Worm (Caenorhabditis elegans): ENCODE results near the gene eak-3.

Gene eak-3

DNA sequence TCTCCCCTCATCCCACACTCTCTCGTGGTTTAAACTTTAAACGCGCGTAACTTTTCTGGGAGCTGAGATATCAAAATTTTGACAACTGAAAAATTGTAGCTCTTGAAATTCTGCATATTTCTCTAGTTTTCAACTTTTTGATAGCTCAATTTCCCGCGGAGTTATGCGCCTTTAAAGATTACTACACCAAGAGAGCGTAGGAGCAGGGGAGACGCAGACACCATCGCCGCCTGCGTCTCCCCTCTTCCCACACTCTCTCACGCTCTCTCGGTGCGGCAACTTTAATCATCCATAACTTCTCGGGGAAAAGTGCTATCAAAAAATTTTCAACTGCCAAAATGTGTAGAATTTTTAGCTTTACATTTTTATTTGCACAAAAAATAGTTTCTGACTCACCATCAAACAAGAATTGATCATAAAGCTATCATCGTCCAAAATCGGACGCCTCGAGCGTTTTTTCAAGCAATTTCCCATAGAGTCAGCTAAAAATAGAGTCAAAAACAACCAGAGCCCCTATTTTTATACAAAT, at the start of gene eak-3:
eak-3 (minus strand) TSS at position 479 of the 529 bp plus-strand sequence.
- no peak for TF ChIP-seq nhr-2 (tag; optimal IDR thresholded peaks at IDR 0.05)
- no peak for TF ChIP-seq mab-5 (tag; optimal IDR thresholded peaks at IDR 0.05)
- no peak for TF ChIP-seq pha-4 (tag; optimal IDR thresholded peaks at IDR 0.05)
- TF ChIP-seq unc-39 (tag; optimal IDR thresholded peaks at IDR 0.05) = no peak
- no peak for TF ChIP-seq blmp-1 (tag; optimal IDR thresholded peaks at IDR 0.05)
- no peak for TF ChIP-seq mep-1 (tag; optimal IDR thresholded peaks at IDR 0.05)
- TF ChIP-seq lsy-2 (tag; optimal IDR thresholded peaks at IDR 0.05) = no peak
- TF ChIP-seq cnd-1 (tag; optimal IDR thresholded peaks at IDR 0.05) = no peak
- no peak for TF ChIP-seq nhr-76 (tag; optimal IDR thresholded peaks at IDR 0.05)
- TF ChIP-seq nhr-12 (tag; optimal IDR thresholded peaks at IDR 0.05) = no peak
- no peak for TF ChIP-seq snpc-4 (tag; optimal IDR thresholded peaks at IDR 0.05)
- TF ChIP-seq sem-2 (GFP tag; optimal IDR thresholded peaks at IDR 0.05) = no peak
- no peak for TF ChIP-seq ces-1 (GFP tag; optimal IDR thresholded peaks at IDR 0.05)
- TF ChIP-seq ceh-39 (tag; optimal IDR thresholded peaks at IDR 0.05) = no peak
- TF ChIP-seq M03D4.4 (tag; optimal IDR thresholded peaks at IDR 0.05) = no peak
- no peak for TF ChIP-seq ceh-83 (GFP tag; optimal IDR thresholded peaks at IDR 0.05)
- TF ChIP-seq lin-32 (GFP tag; optimal IDR thresholded peaks at IDR 0.05) = no peak
- TF ChIP-seq ham-2 (GFP tag; optimal IDR thresholded peaks at IDR 0.05) = no peak
- no peak for TF ChIP-seq unc-120 (tag; optimal IDR thresholded peaks at IDR 0.05; ENCODE audit: poor library complexity, severe bottlenecking)
- TF ChIP-seq drap-1 (GFP tag; optimal IDR thresholded peaks at IDR 0.05) = no peak

DNA sequence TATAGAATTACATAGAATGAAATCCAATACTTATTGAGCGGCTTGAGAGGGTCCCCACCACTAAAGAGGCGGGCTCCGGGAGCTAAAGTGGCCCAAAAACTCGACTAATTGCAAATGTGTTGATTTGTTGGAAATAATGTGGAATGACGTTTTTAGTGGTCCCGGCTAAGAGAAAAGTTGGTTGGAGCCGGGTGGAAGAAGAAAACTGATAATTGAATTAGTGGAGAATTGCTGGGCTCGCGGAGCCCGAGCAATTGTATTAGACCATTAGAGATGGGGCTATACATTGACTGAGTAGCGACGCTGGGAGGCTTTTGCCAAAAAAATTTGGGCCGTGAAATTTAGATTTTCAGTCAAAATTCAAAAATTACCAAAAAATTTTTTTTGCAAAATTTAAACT, 49.2 kb upstream of the eak-3 start:
- TF ChIP-seq elt-1 (tag; optimal IDR thresholded peaks at IDR 0.05; ENCODE audit: borderline replicate concordance, insufficient read depth) = no peak
- peak; percentile 24 for TF ChIP-seq unc-120 (tag; optimal IDR thresholded peaks at IDR 0.05; ENCODE audit: poor library complexity, severe bottlenecking)
- no peak for TF ChIP-seq flh-1 (GFP tag; optimal IDR thresholded peaks at IDR 0.05)
- peak; percentile 84 for TF ChIP-seq ces-1 (GFP tag; optimal IDR thresholded peaks at IDR 0.05)

DNA sequence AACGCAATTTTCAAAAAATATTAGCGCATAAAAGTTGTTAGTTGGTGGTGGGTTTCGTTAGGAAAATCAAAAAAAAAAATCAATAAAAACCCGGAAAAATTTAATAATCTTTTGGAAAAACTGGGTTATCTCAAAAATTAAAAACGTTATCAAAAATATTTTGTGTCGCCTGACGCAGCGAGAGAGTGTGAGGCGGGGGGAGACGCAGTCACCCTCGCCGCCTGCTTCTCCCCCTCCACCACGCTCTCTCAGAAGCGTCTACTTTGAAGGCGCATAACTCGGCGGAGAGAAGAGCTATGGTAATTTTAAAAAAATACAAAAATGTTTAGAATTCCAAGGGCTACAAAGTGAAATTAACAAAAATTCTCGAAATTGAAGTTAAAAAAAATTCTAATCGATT, 48.8 kb upstream of the eak-3 start:
- TF ChIP-seq ham-2 (GFP tag; optimal IDR thresholded peaks at IDR 0.05) = no peak
- no peak for TF ChIP-seq ceh-83 (GFP tag; optimal IDR thresholded peaks at IDR 0.05)
- TF ChIP-seq unc-62 (GFP tag; optimal IDR thresholded peaks at IDR 0.05) = no peak
- TF ChIP-seq sptf-1 (tag; optimal IDR thresholded peaks at IDR 0.05) = no peak
- no peak for TF ChIP-seq elt-3 (tag; optimal IDR thresholded peaks at IDR 0.05)
- TF ChIP-seq mab-5 (tag; optimal IDR thresholded peaks at IDR 0.05) = no peak
- no peak for TF ChIP-seq hlh-1 (tag; optimal IDR thresholded peaks at IDR 0.05)
- no peak for TF ChIP-seq flh-1 (GFP tag; optimal IDR thresholded peaks at IDR 0.05)
- TF ChIP-seq nhr-237 (tag; optimal IDR thresholded peaks at IDR 0.05) = no peak
- TF ChIP-seq sem-2 (GFP tag; optimal IDR thresholded peaks at IDR 0.05) = no peak
- TF ChIP-seq nhr-28 (tag; optimal IDR thresholded peaks at IDR 0.05) = no peak
- TF ChIP-seq ces-1 (GFP tag; optimal IDR thresholded peaks at IDR 0.05) = no peak
- TF ChIP-seq unc-39 (tag; optimal IDR thresholded peaks at IDR 0.05) = no peak
- no peak for TF ChIP-seq drap-1 (GFP tag; optimal IDR thresholded peaks at IDR 0.05)
- no peak for TF ChIP-seq mep-1 (tag; optimal IDR thresholded peaks at IDR 0.05)

DNA sequence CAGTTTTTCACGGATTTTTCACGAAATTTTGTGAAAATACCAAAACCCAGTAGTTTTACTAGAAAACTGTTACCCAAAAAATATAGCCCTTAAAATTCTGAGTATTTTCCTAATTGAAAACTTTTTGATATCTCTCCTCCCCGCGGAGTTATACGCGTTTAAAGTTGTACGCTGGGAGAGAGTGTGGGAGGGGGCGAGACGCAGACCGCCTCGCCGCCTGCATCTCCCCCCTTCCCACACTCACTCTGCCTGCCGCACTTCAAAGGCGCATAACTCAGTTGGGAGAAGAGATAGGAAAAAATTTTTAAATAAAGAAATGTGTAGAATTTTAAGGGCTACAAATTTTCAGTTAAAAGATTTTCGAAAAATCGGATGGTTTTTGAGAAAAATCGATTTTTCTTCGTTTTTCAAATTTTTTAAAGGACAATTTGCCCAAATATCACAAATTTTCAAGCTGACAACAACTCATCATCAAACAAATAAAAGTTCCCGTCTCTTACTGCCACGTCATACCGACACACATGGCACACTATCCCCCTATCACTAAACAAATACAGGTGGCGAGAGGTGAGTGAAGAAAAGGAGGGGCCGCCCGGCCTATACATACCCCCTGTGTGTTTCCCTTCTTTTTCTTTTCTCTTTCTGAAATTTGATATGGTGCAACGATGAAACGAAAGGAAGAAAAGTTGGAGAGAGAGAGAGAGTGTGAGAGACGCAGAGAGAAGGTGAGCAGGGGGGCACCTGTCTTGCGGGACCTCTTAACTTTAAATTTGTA, 47.1 kb upstream of the eak-3 start:
- TF ChIP-seq flh-1 (GFP tag; optimal IDR thresholded peaks at IDR 0.05) (no peak), elt-1 (tag; optimal IDR thresholded peaks at IDR 0.05; ENCODE audit: borderline replicate concordance, insufficient read depth) (no peak), unc-120 (tag; optimal IDR thresholded peaks at IDR 0.05; ENCODE audit: poor library complexity, severe bottlenecking) (peak; percentile 26), lin-13 (tag; optimal IDR thresholded peaks at IDR 0.05) (peak; percentile 0), blmp-1 (tag; optimal IDR thresholded peaks at IDR 0.05) (no peak), M03D4.4 (tag; optimal IDR thresholded peaks at IDR 0.05) (no peak), ham-2 (GFP tag; optimal IDR thresholded peaks at IDR 0.05) (no peak), ceh-83 (GFP tag; optimal IDR thresholded peaks at IDR 0.05) (no peak), hlh-1 (tag; optimal IDR thresholded peaks at IDR 0.05) (peak; percentile 55), mls-2 (tag; optimal IDR thresholded peaks at IDR 0.05) (no peak), lsy-2 (tag; optimal IDR thresholded peaks at IDR 0.05) (no peak), nhr-237 (tag; optimal IDR thresholded peaks at IDR 0.05) (peak; percentile 4), bed-3 (GFP tag; optimal IDR thresholded peaks at IDR 0.05) (no peak)
